Worm (Caenorhabditis elegans): ENCODE measurements around the gene F20B6.4.

DNA sequence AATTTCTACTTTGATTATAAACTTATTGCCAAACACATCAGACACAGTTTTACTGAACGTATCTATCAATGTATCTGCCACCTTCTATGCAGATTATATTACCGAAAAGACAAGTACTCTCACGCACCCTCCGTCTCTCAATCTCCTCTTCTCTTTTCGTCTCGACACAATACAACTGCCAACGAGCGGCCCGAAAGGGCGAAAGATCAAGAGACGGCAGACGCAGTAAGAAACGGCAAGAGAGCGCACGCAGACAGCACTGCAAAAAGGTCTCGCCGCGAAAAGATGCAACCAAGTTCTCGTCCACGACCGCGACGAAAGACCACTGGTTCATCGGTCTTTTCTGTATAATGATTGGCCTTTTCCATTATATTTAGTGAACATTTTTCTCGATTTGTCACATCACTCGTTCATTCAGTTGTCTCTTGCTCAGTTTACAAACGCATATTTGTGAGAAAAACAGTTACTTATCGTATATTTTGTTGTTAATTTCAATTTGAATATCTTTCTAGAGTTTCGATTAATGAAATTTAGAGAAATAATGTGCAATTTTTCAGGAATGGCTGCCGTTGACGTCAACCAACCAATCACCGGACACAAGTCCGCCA is 5.7 kb downstream of the F20B6.4 start, which contains the start of gene vha-12:
- TF ChIP-seq ztf-1 (GFP tag; conservative IDR thresholded peaks at IDR 0.05) (no peak), nhr-237 (tag; optimal IDR thresholded peaks at IDR 0.05) (no peak), skn-1 (tag; optimal IDR thresholded peaks at IDR 0.05) (no peak), unc-62 (GFP tag; optimal IDR thresholded peaks at IDR 0.05) (no peak), ama-1 (optimal IDR thresholded peaks at IDR 0.05) (peak; percentile 64), mdl-1 (tag; optimal IDR thresholded peaks at IDR 0.05) (peak; percentile 54 to 65)

Measured in whole organism, L2 larva.